Worm (Caenorhabditis elegans): ENCODE data around the gene Y94H6A.12.

- TF ChIP-seq lin-35 (GFP tag; optimal IDR thresholded peaks at IDR 0.05), result no peak
- no peak for TF ChIP-seq K12H6.12 (tag; optimal IDR thresholded peaks at IDR 0.05)
- TF ChIP-seq ztf-26 (tag; optimal IDR thresholded peaks at IDR 0.05), result no peak
- no peak for TF ChIP-seq F52B5.7 (tag; optimal IDR thresholded peaks at IDR 0.05)
- TF ChIP-seq aptf-3 (GFP tag; IDR thresholded peaks at IDR 0.05), result no peak
- TF ChIP-seq ama-1 (optimal IDR thresholded peaks at IDR 0.05), result no peak
- no peak for TF ChIP-seq ama-1 (GFP tag; optimal IDR thresholded peaks at IDR 0.05)
Observed at ce11 chrIV:2712935-2713334, at the start of gene Y94H6A.12.
